Fruit fly (Drosophila melanogaster) whole organism, wandering third instar larva: ENCODE measurements around the gene CG42870.

Source experiments
- Abd-B ChIP-seq: fragments of >200 bp; optimal IDR thresholded peaks from 2 replicates; lab custom pipeline; 2017; ENCODE audit warnings: missing biosample characterization, missing genetic modification characterization
- CG32264 ChIP-seq: fragments of 200-800 bp; sonication (Bioruptor generic); optimal IDR thresholded peaks from 2 replicates; lab custom pipeline; 2016; ENCODE audit warnings: missing biosample characterization, missing genetic modification characterization
- CG9705 ChIP-seq: fragments of 200-800 bp; sonication (Bioruptor generic); optimal IDR thresholded peaks from 2 replicates; lab custom pipeline; 2018; ENCODE audit warnings: missing biosample characterization, mild to moderate bottlenecking, missing genetic modification characterization
- CrebA ChIP-seq: fragments of 200-800 bp; sonication (Bioruptor generic); optimal IDR thresholded peaks from 2 replicates; lab custom pipeline; 2016; ENCODE audit warnings: missing biosample characterization, mild to moderate bottlenecking, missing genetic modification characterization, borderline replicate concordance
- Dif ChIP-seq: fragments of 200-275, 200-300 bp; sonication (Bioruptor generic); optimal IDR thresholded peaks from 2 replicates; lab custom pipeline; 2018; ENCODE audit warnings: missing biosample characterization, missing genetic modification characterization; ENCODE audit not compliant: partially characterized antibody
- GATAd ChIP-seq: sonication (Bioruptor generic); optimal IDR thresholded peaks from 2 replicates; lab custom pipeline; 2016; ENCODE audit warnings: missing biosample characterization, missing genetic modification characterization
- HLH106 ChIP-seq: fragments of 200-800 bp; optimal IDR thresholded peaks from 3 replicates; lab custom pipeline; 2019; ENCODE audit warnings: missing biosample characterization, mild to moderate bottlenecking, missing genetic modification characterization, moderate library complexity
- Hnf4 ChIP-seq: fragments of 200-800 bp; sonication (Bioruptor generic); optimal IDR thresholded peaks from 2 replicates; lab custom pipeline; 2016; ENCODE audit warnings: missing biosample characterization, mild to moderate bottlenecking, missing genetic modification characterization
- Hr78 ChIP-seq: fragments of >200 bp; optimal IDR thresholded peaks from 2 replicates; lab custom pipeline; 2017; ENCODE audit warnings: missing biosample characterization, missing genetic modification characterization
- Hr83 ChIP-seq: fragments of 200-300 bp; sonication (Bioruptor generic); optimal IDR thresholded peaks from 2 replicates; lab custom pipeline; 2016; ENCODE audit warnings: missing biosample characterization, mild to moderate bottlenecking, missing genetic modification characterization, moderate library complexity; ENCODE audit not compliant: poor library complexity, severe bottlenecking
- Jra ChIP-seq: sonication (Bioruptor generic); optimal IDR thresholded peaks from 2 replicates; lab custom pipeline; 2016; ENCODE audit warnings: missing biosample characterization, missing genetic modification characterization
- Myc ChIP-seq: fragments of >200 bp; optimal IDR thresholded peaks from 2 replicates; lab custom pipeline; 2017
- N ChIP-seq: fragments of >200 bp; optimal IDR thresholded peaks from 2 replicates; lab custom pipeline; 2018; ENCODE audit warnings: missing biosample characterization, missing external identifiers, missing genetic modification characterization
- OdsH ChIP-seq: fragments of 200-800 bp; sonication (Bioruptor generic); optimal IDR thresholded peaks from 2 replicates; lab custom pipeline; 2016; ENCODE audit warnings: missing biosample characterization, mild to moderate bottlenecking, missing genetic modification characterization
- Rel ChIP-seq, 2 experiments: fragments of 200-800 bp; sonication (Bioruptor generic) in 1 of 2; optimal IDR thresholded peaks; 2 replicates in 1 of 2; 3 replicates in 1 of 2; lab custom pipeline; 2016 to 2019; ENCODE audit warnings: mild to moderate bottlenecking in 2 of 2, missing biosample characterization in 2 of 2, missing genetic modification characterization in 2 of 2, moderate library complexity in 1 of 2
- Sp1 ChIP-seq: fragments of 200-800 bp; sonication (Bioruptor generic); optimal IDR thresholded peaks from 3 replicates; lab custom pipeline; 2019; ENCODE audit warnings: missing biosample characterization, mild to moderate bottlenecking, missing genetic modification characterization, moderate library complexity
- Vsx2 ChIP-seq: fragments of 200-300, 225-300 bp; sonication (Bioruptor generic); optimal IDR thresholded peaks from 2 replicates; lab custom pipeline; 2018; ENCODE audit warnings: missing biosample characterization, missing genetic modification characterization; ENCODE audit not compliant: partially characterized antibody
- br ChIP-seq: fragments of 200-800 bp; sonication (Bioruptor generic); optimal IDR thresholded peaks from 2 replicates; lab custom pipeline; 2016; ENCODE audit warnings: missing biosample characterization, missing genetic modification characterization
- brk ChIP-seq: fragments of 200-800 bp; sonication (Bioruptor generic); optimal IDR thresholded peaks from 2 replicates; lab custom pipeline; 2016; ENCODE audit warnings: missing biosample characterization, mild to moderate bottlenecking, missing genetic modification characterization
- dl ChIP-seq, 2 experiments: fragments of 175-275, 200-275 bp in 1 of 2; fragments of 200-275 bp in 1 of 2; sonication (Bioruptor generic); optimal IDR thresholded peaks; lab custom pipeline; 2018; ENCODE audit warnings: mild to moderate bottlenecking in 2 of 2, missing biosample characterization in 2 of 2, missing genetic modification characterization in 2 of 2, moderate library complexity in 2 of 2; ENCODE audit not compliant: partially characterized antibody in 2 of 2, insufficient read depth in 1 of 2
- dmrt93B ChIP-seq: fragments of 200-800 bp; sonication (Bioruptor generic); optimal IDR thresholded peaks from 2 replicates; lab custom pipeline; 2018; ENCODE audit warnings: missing biosample characterization, mild to moderate bottlenecking, missing genetic modification characterization
- dsf ChIP-seq: sonication (Bioruptor generic); optimal IDR thresholded peaks from 2 replicates; lab custom pipeline; 2016; ENCODE audit warnings: missing biosample characterization, missing genetic modification characterization, borderline replicate concordance
- ey ChIP-seq: fragments of 200-800 bp; sonication (Bioruptor generic); optimal IDR thresholded peaks from 2 replicates; lab custom pipeline; 2016; ENCODE audit warnings: missing biosample characterization, missing genetic modification characterization
- foxo ChIP-seq, 2 experiments: fragments of 200-800 bp; sonication (Bioruptor generic); optimal IDR thresholded peaks; 2 replicates in 1 of 2; 3 replicates in 1 of 2; lab custom pipeline; 2016 to 2017; ENCODE audit warnings: missing biosample characterization in 2 of 2, missing genetic modification characterization in 2 of 2
- fru ChIP-seq: fragments of 200-800 bp; sonication (Bioruptor generic); optimal IDR thresholded peaks from 3 replicates; lab custom pipeline; 2016; ENCODE audit warnings: missing biosample characterization, mild to moderate bottlenecking, missing genetic modification characterization
- h ChIP-seq: fragments of 200-800 bp; sonication (Bioruptor generic); optimal IDR thresholded peaks from 3 replicates; lab custom pipeline; 2016; ENCODE audit warnings: missing biosample characterization, mild to moderate bottlenecking, missing genetic modification characterization
- lola ChIP-seq: fragments of >200 bp; optimal IDR thresholded peaks from 2 replicates; lab custom pipeline; 2017; ENCODE audit warnings: missing biosample characterization, missing genetic modification characterization
- pan ChIP-seq: fragments of >200 bp; optimal IDR thresholded peaks from 2 replicates; lab custom pipeline; 2017
- psq ChIP-seq: fragments of 200-800 bp; sonication (Bioruptor generic); optimal IDR thresholded peaks from 3 replicates; lab custom pipeline; 2017; ENCODE audit warnings: missing biosample characterization, mild to moderate bottlenecking, missing genetic modification characterization, moderate library complexity
- rgr ChIP-seq: fragments of 200-800 bp; sonication (Bioruptor generic); optimal IDR thresholded peaks from 3 replicates; lab custom pipeline; 2016; ENCODE audit warnings: missing biosample characterization, mild to moderate bottlenecking, missing genetic modification characterization
- sage ChIP-seq: fragments of 200-800 bp; sonication (Bioruptor generic); optimal IDR thresholded peaks from 2 replicates; lab custom pipeline; 2016; ENCODE audit warnings: missing biosample characterization, mild to moderate bottlenecking, missing genetic modification characterization
- sv ChIP-seq: fragments of 200-800 bp; sonication (Bioruptor generic); optimal IDR thresholded peaks from 3 replicates; lab custom pipeline; 2016; ENCODE audit warnings: missing biosample characterization, missing genetic modification characterization
- tai ChIP-seq: sonication (Bioruptor generic); optimal IDR thresholded peaks from 2 replicates; lab custom pipeline; 2016; ENCODE audit warnings: missing biosample characterization, missing genetic modification characterization
- usp ChIP-seq: fragments of >200 bp; optimal IDR thresholded peaks from 2 replicates; lab custom pipeline; 2017; ENCODE audit warnings: missing biosample characterization, missing genetic modification characterization
- woc ChIP-seq: sonication (Bioruptor generic); optimal IDR thresholded peaks from 2 replicates; lab custom pipeline; 2016; ENCODE audit warnings: missing biosample characterization, mild to moderate bottlenecking, missing genetic modification characterization

Gene CG42870

DNA sequence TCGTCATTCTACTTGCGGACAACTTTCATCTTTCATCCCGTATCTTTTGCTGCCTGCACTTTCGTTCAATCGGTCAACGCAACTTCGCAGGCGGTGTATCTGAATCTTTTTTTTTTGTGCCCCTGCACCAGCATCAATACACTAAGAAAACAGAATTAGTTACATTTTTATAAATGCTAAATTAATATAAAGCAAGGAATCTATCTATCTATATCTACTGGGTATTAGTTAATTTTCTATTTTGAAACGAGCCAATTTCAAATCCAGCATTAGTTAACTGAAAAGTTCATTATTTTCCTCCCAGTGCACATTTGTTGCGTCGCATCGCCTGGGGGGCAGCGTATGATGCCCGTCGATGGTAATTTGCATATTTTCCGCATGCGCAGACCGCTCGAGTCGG, 4.3 kb downstream of the CG42870 start (continued):
- peak in 1 of 2 experiments; percentile 32 for TF ChIP-seq foxo (GFP tag; optimal IDR thresholded peaks at IDR 0.05; lab: Kevin White, UChicago)
- no peak for TF ChIP-seq GATAd (GFP tag; lab: Kevin White, UChicago)
- TF ChIP-seq CG9705 = no peak
- peak; percentile 30 for TF ChIP-seq HLH106 (tag; lab: Kevin White, UChicago)
- no peak for TF ChIP-seq woc (GFP tag; lab: Kevin White, UChicago)
- TF ChIP-seq, all 38 proteins: peak for 9

DNA sequence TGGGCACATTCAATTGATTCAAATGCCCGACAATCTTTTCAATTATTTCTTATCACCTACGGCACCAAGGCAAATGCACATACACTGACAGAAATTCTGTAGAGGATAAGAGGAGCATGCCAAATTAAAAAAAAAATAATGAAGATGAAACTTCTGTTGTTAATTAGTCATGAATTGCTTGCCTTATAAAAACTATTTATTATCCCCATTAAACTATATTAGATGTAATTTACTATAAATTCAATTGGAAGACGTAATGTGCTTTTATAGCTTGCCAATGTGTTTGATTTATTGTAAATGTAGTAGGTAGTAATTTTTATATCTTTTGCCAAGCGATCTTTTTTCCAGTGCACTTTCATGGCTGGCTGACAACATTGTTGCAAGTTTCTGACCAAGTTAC, 5.5 kb downstream of the CG42870 start:
- TF ChIP-seq GATAd (GFP tag; lab: Kevin White, UChicago) (no peak), Hr83 (GFP tag; lab: Kevin White, UChicago) (no peak)
- TF ChIP-seq, all 38 proteins: peak for 0

DNA sequence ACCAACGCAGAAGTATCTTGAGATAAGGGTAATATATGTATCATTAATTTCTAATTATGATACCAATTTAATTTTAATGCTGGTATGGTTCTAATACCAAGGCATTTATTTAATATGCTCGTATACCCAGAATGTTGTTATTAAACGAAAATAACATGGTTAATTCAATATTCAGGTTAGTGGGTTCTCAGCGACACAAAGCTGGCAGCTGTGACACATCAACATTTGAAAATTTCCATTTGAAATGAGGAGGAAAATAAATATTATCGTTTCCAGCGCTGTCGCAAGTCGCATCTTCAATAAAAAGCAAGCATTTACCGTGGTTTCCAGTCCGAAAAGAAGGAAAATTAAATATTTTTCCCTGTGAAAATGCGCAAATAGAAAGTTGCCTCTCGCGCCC, 6.2 kb downstream of the CG42870 start:
- TF ChIP-seq GATAd (GFP tag; lab: Kevin White, UChicago) (no peak), CG32264 (no peak), dl (GFP tag; optimal IDR thresholded peaks at IDR 0.05; lab: Kevin White, UChicago; ENCODE audit: insufficient read depth in 1 of 2, partially characterized antibody in 2 of 2) (no peak), HLH106 (tag; lab: Kevin White, UChicago) (no peak), usp (no peak), woc (GFP tag; lab: Kevin White, UChicago) (no peak), Myc (lab: Kevin White, UChicago) (no peak), Dif (GFP tag; lab: Kevin White, UChicago) (no peak)

DNA sequence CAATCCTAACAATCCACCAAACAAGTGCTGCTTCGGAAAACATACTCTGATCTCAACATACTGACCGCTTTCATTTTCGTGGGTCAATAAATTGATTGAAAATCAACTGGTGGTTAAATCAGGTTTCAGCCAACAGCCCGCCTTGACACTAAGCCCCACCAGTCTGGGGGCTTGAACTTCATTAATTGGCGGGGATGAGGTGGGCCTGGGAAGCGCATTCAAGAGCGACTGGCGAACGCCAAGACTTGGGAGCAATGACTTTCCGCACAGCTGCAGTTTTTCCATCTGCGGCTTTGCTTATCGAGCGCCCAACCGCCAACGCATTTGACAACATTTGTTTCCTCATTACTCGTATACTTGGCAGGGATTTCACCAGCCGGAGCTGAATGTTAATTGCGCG, 10.6 kb downstream of the CG42870 start:
- TF ChIP-seq Hr83 (GFP tag; lab: Kevin White, UChicago) = no peak

DNA sequence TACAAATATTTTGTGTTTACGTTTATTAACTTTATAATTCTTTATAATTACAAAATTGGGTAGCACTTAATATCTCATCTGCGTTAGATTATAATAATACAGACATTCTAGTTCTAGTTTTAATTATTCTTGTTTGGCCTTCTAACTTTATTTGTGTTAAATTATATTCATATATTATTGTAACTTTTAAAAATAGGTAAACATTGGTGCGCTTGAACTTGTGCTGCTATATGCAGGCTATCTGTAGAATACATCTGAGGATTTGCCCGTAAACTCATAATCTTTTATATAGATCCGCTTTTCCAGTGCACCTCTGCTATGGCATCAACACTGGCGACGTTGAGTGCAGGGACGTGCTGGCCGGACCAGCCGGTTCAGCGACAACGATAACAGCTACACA, 14.7 kb downstream of the CG42870 start:
- TF ChIP-seq Vsx2 (GFP tag; lab: Kevin White, UChicago) (no peak), rgr (no peak), CG9705 (no peak), h (no peak), dmrt93B (GFP tag; lab: Kevin White, UChicago) (no peak), woc (GFP tag; lab: Kevin White, UChicago) (no peak), br (GFP tag; lab: Kevin White, UChicago) (no peak), CrebA (GFP tag; lab: Kevin White, UChicago) (no peak), pan (lab: Kevin White, UChicago) (no peak), foxo (GFP tag; optimal IDR thresholded peaks at IDR 0.05; lab: Kevin White, UChicago) (no peak), psq (GFP tag; lab: Kevin White, UChicago) (no peak), usp (no peak), Rel (GFP tag; optimal IDR thresholded peaks at IDR 0.05; lab: Kevin White, UChicago) (no peak), Rel (tag; optimal IDR thresholded peaks at IDR 0.05; lab: Kevin White, UChicago) (no peak), sage (GFP tag; lab: Kevin White, UChicago) (no peak), ey (GFP tag; lab: Kevin White, UChicago) (no peak), tai (no peak)
- TF ChIP-seq, all 38 proteins: peak for 0

DNA sequence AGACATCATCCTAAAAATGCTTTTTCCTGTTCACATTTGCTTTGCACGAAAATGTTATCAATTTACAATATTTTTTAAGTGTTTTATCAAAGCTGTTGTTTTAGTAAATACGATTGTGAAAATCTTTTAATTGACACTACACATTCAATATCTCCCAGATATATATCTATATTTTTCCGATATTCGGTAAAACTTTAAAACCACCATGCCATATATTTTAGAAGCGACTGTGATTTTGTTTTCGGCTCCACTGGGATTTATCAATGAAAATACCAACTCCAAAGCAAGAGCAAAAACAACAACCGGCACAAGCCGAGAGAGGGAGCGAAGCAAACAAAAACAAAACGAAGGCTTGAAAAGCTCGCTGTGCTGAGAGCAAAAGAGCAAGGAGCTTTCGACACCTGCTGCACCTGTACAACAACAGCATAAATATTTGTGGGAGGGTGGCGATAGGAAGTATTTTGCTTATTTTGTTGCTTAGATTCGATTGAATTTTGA, 17.2 kb downstream of the CG42870 start:
- TF ChIP-seq brk = peak; percentile 52
- no peak for TF ChIP-seq CrebA (GFP tag; lab: Kevin White, UChicago)
- TF ChIP-seq GATAd (GFP tag; lab: Kevin White, UChicago) = no peak
- TF ChIP-seq Jra (GFP tag; lab: Kevin White, UChicago) = no peak
- TF ChIP-seq sage (GFP tag; lab: Kevin White, UChicago) = no peak
- TF ChIP-seq CG9705 = peak; percentile 62
- peak; percentile 59 for TF ChIP-seq woc (GFP tag; lab: Kevin White, UChicago)
- TF ChIP-seq Rel (GFP tag; optimal IDR thresholded peaks at IDR 0.05; lab: Kevin White, UChicago) = no peak
- peak; percentile 3 for TF ChIP-seq Rel (tag; optimal IDR thresholded peaks at IDR 0.05; lab: Kevin White, UChicago)
- no peak for TF ChIP-seq N
- peak; percentile 82 for TF ChIP-seq Sp1 (GFP tag; lab: Kevin White, UChicago)
- peak; percentile 75 for TF ChIP-seq OdsH (GFP tag; lab: Kevin White, UChicago)
- TF ChIP-seq lola = no peak
- peak; percentile 69 for TF ChIP-seq Hnf4 (GFP tag; lab: Kevin White, UChicago)
- TF ChIP-seq dsf (GFP tag; lab: Kevin White, UChicago) = no peak
- peak; percentile 47 for TF ChIP-seq CG32264
- TF ChIP-seq fru (GFP tag; lab: Kevin White, UChicago) = peak; percentile 65
- TF ChIP-seq br (GFP tag; lab: Kevin White, UChicago) = peak; percentile 65
- TF ChIP-seq rgr = peak; percentile 79
- peak; percentile 76 for TF ChIP-seq h
- peak; percentile 54 for TF ChIP-seq dmrt93B (GFP tag; lab: Kevin White, UChicago)
- no peak for TF ChIP-seq Abd-B (GFP tag; lab: Kevin White, UChicago)
- peak; percentile 77 for TF ChIP-seq psq (GFP tag; lab: Kevin White, UChicago)
- TF ChIP-seq sv (GFP tag; lab: Kevin White, UChicago) = peak; percentile 5
- TF ChIP-seq Dif (GFP tag; lab: Kevin White, UChicago) = peak; percentile 40
- no peak for TF ChIP-seq Hr78
- no peak for TF ChIP-seq Vsx2 (GFP tag; lab: Kevin White, UChicago)
- peak; percentile 44 for TF ChIP-seq tai
- peak; percentile 81 for TF ChIP-seq HLH106 (tag; lab: Kevin White, UChicago)
